Fruit fly (Drosophila melanogaster) whole organism, embryonic: ENCODE results near the gene sti.

Source experiments
- Atf-2 ChIP-seq: fragments of 200-800 bp; sonication (Bioruptor generic); optimal IDR thresholded peaks from 2 replicates; lab custom pipeline; 2016; ENCODE audit warnings: missing biosample characterization, missing genetic modification characterization
- CG11247 ChIP-seq: fragments of 200-800 bp; sonication (Bioruptor generic); IDR thresholded peaks from 2 replicates; pipeline ENCODE4 v1.3.6; 2022; ENCODE audit warnings: missing biosample characterization, missing genetic modification characterization
- CG11504 ChIP-seq: fragments of 200-800 bp; sonication (Bioruptor generic); optimal IDR thresholded peaks from 3 replicates; lab custom pipeline; 2019; ENCODE audit warnings: missing biosample characterization, mild to moderate bottlenecking, missing genetic modification characterization, moderate library complexity
- CG15073 ChIP-seq: fragments of 200-800 bp; sonication (Bioruptor generic); optimal IDR thresholded peaks from 2 replicates; lab custom pipeline; 2016; ENCODE audit warnings: missing biosample characterization, missing genetic modification characterization
- CG1602 ChIP-seq: fragments of 200-800 bp; sonication (Bioruptor generic); optimal IDR thresholded peaks from 3 replicates; lab custom pipeline; 2016; ENCODE audit warnings: missing biosample characterization, missing genetic modification characterization
- CG17186 ChIP-seq: fragments of 200-800 bp; sonication (Bioruptor generic); optimal IDR thresholded peaks from 3 replicates; lab custom pipeline; 2017; ENCODE audit warnings: missing biosample characterization, missing genetic modification reagents, missing genetic modification characterization
- CG17359 ChIP-seq: fragments of 200-800 bp; sonication (Bioruptor generic); optimal IDR thresholded peaks from 3 replicates; lab custom pipeline; 2018; ENCODE audit warnings: missing biosample characterization, mild to moderate bottlenecking, missing genetic modification characterization, moderate library complexity
- CG17802 ChIP-seq: fragments of 200-800 bp; sonication (Bioruptor generic); optimal IDR thresholded peaks from 2 replicates; lab custom pipeline; 2018; ENCODE audit warnings: missing biosample characterization, mild to moderate bottlenecking, missing genetic modification characterization, moderate library complexity
- CG17829 ChIP-seq: fragments of 200-800 bp; optimal IDR thresholded peaks from 2 replicates; lab custom pipeline; 2019; ENCODE audit warnings: missing biosample characterization, mild to moderate bottlenecking, missing genetic modification characterization, moderate library complexity
- CG18011 ChIP-seq: fragments of 200-800 bp; sonication (Bioruptor generic); optimal IDR thresholded peaks from 2 replicates; lab custom pipeline; 2017; ENCODE audit warnings: missing biosample characterization, missing genetic modification characterization, mild to moderate bottlenecking, moderate library complexity, missing genotype
- CG18599 ChIP-seq: fragments of 200-800 bp; sonication (Bioruptor generic); optimal IDR thresholded peaks from 3 replicates; lab custom pipeline; 2017; ENCODE audit warnings: missing biosample characterization, missing genetic modification characterization, mild to moderate bottlenecking, moderate library complexity, missing genetic modification reagents
- CG2875 ChIP-seq: fragments of 200-800 bp; sonication (Bioruptor generic); optimal IDR thresholded peaks from 2 replicates; lab custom pipeline; 2017; ENCODE audit warnings: missing biosample characterization, mild to moderate bottlenecking, missing genetic modification characterization, missing genetic modification reagents
- CG31441 ChIP-seq: fragments of 200-800 bp; sonication (Bioruptor generic); IDR thresholded peaks from 2 replicates; pipeline ENCODE4 v1.3.6; 2022; ENCODE audit warnings: missing biosample characterization, missing genetic modification characterization
- CG3163 ChIP-seq: fragments of 200-800 bp; sonication (Bioruptor generic); optimal IDR thresholded peaks from 3 replicates; lab custom pipeline; 2016; ENCODE audit warnings: missing biosample characterization, missing genetic modification characterization
- CG34422 ChIP-seq: fragments of 200-800 bp; sonication (Bioruptor generic); IDR thresholded peaks from 3 replicates; pipeline ENCODE4 v1.3.6; 2022; ENCODE audit warnings: missing biosample characterization, missing genetic modification characterization
- CG4820 ChIP-seq: fragments of 200-800 bp; sonication (Bioruptor generic); optimal IDR thresholded peaks from 3 replicates; lab custom pipeline; 2016; ENCODE audit warnings: missing biosample characterization, missing genetic modification characterization
- CG6813 ChIP-seq: fragments of 200-800 bp; sonication (Bioruptor generic); optimal IDR thresholded peaks from 2 replicates; lab custom pipeline; 2017; ENCODE audit warnings: missing biosample characterization, missing genetic modification characterization, mild to moderate bottlenecking, moderate library complexity, missing genetic modification reagents
- CG8924 ChIP-seq: fragments of 200-800 bp; optimal IDR thresholded peaks from 3 replicates; lab custom pipeline; 2019; ENCODE audit warnings: missing biosample characterization, mild to moderate bottlenecking, missing genetic modification characterization, moderate library complexity
- Deaf1 ChIP-seq: fragments of 200-800 bp; optimal IDR thresholded peaks from 3 replicates; lab custom pipeline; 2019; ENCODE audit warnings: missing biosample characterization, mild to moderate bottlenecking, missing genetic modification characterization, moderate library complexity
- Dfd ChIP-seq, 2 experiments: fragments of >200 bp; optimal IDR thresholded peaks; 2 replicates each; lab custom pipeline; 2017; ENCODE audit warnings: missing biosample characterization in 2 of 2, missing genetic modification characterization in 2 of 2
- Drgx ChIP-seq: fragments of 200-800 bp; sonication (Bioruptor generic); IDR thresholded peaks from 2 replicates; pipeline ENCODE4 v1.3.6; 2022; ENCODE audit warnings: missing biosample characterization, missing genetic modification characterization
- Elba2 ChIP-seq: fragments of 200-800 bp; sonication (Bioruptor generic); optimal IDR thresholded peaks from 3 replicates; lab custom pipeline; 2016; ENCODE audit warnings: missing biosample characterization, missing genetic modification characterization
- HLH3B ChIP-seq: fragments of 200-800 bp; sonication (Bioruptor generic); IDR thresholded peaks from 2 replicates; pipeline ENCODE4 v1.3.6; 2022; ENCODE audit warnings: missing biosample characterization, missing genetic modification characterization
- HLHmδ ChIP-seq: fragments of 200-800 bp; sonication (Bioruptor generic); optimal IDR thresholded peaks from 2 replicates; lab custom pipeline; 2018; ENCODE audit warnings: missing biosample characterization, mild to moderate bottlenecking, missing genetic modification characterization, moderate library complexity
- Spps ChIP-seq: fragments of 200-800 bp; sonication (Bioruptor generic); optimal IDR thresholded peaks from 2 replicates; lab custom pipeline; 2018; ENCODE audit warnings: missing biosample characterization, mild to moderate bottlenecking, missing genetic modification characterization
- Xrp1 ChIP-seq: fragments of 200-800 bp; sonication (Bioruptor generic); IDR thresholded peaks from 2 replicates; pipeline ENCODE4 v1.3.6; 2022; ENCODE audit warnings: missing biosample characterization, missing genetic modification characterization
- ara ChIP-seq: fragments of 200-800 bp; sonication (Bioruptor generic); IDR thresholded peaks from 2 replicates; pipeline ENCODE4 v1.3.6; 2022; ENCODE audit warnings: missing biosample characterization, missing genetic modification characterization
- ash1 ChIP-seq: fragments of 200-800 bp; sonication (Bioruptor generic); optimal IDR thresholded peaks from 2 replicates; lab custom pipeline; 2018; ENCODE audit warnings: missing biosample characterization, mild to moderate bottlenecking, missing genetic modification characterization
- ato ChIP-seq: fragments of 200-800 bp; sonication (Bioruptor generic); IDR thresholded peaks from 2 replicates; pipeline ENCODE4 v1.3.6; 2022; ENCODE audit warnings: missing biosample characterization, missing genetic modification characterization; ENCODE audit not compliant: partially characterized antibody
- bbx ChIP-seq: fragments of 200-800 bp; sonication (Bioruptor generic); IDR thresholded peaks from 2 replicates; pipeline ENCODE4 v1.3.6; 2022; ENCODE audit warnings: missing biosample characterization, missing genetic modification characterization; ENCODE audit not compliant: partially characterized antibody
- bigmax ChIP-seq: fragments of 200-800 bp; sonication (Bioruptor generic); optimal IDR thresholded peaks from 2 replicates; lab custom pipeline; 2018; ENCODE audit warnings: missing biosample characterization, mild to moderate bottlenecking, missing genetic modification characterization
- bowl ChIP-seq: fragments of 200-800 bp; sonication (Bioruptor generic); IDR thresholded peaks from 2 replicates; pipeline ENCODE4 v1.3.6; 2022; ENCODE audit warnings: missing biosample characterization, missing genetic modification characterization
- cas ChIP-seq: fragments of 200-800 bp; sonication (Bioruptor generic); IDR thresholded peaks from 2 replicates; pipeline ENCODE4 v1.3.6; 2022; ENCODE audit warnings: missing biosample characterization, missing genetic modification characterization
- croc ChIP-seq: fragments of 200-800 bp; sonication (Bioruptor generic); conservative IDR thresholded peaks from 3 replicates; pipeline ENCODE4 v1.3.6; 2022; ENCODE audit warnings: missing biosample characterization, missing genetic modification characterization
- dimm ChIP-seq: fragments of 200-800 bp; sonication (Bioruptor generic); IDR thresholded peaks from 2 replicates; pipeline ENCODE4 v1.3.6; 2022; ENCODE audit warnings: missing biosample characterization, missing genetic modification characterization
- ems ChIP-seq: fragments of 200-800 bp; sonication (Bioruptor generic); optimal IDR thresholded peaks from 3 replicates; lab custom pipeline; 2016; ENCODE audit warnings: missing biosample characterization, missing genetic modification characterization
- gcm2 ChIP-seq: fragments of 200-800 bp; sonication (Bioruptor generic); optimal IDR thresholded peaks from 2 replicates; lab custom pipeline; 2016; ENCODE audit warnings: missing biosample characterization, missing genetic modification characterization
- gem ChIP-seq: fragments of 200-800 bp; sonication (Bioruptor generic); optimal IDR thresholded peaks from 2 replicates; lab custom pipeline; 2019; ENCODE audit warnings: missing biosample characterization, mild to moderate bottlenecking, missing genetic modification characterization, moderate library complexity
- grau ChIP-seq: fragments of 200-800 bp; optimal IDR thresholded peaks from 3 replicates; lab custom pipeline; 2019; ENCODE audit warnings: missing biosample characterization, mild to moderate bottlenecking, missing genetic modification characterization, moderate library complexity
- gt ChIP-seq: fragments of 200-800 bp; sonication (Bioruptor generic); IDR thresholded peaks from 2 replicates; pipeline ENCODE4 v1.3.6; 2022; ENCODE audit warnings: missing biosample characterization, missing genetic modification characterization
- kay ChIP-seq: fragments of 200-800 bp; sonication (Bioruptor generic); optimal IDR thresholded peaks from 2 replicates; lab custom pipeline; 2016; ENCODE audit warnings: missing biosample characterization, missing genetic modification characterization
- kni ChIP-seq: fragments of 200-800 bp; sonication (Bioruptor generic); optimal IDR thresholded peaks from 3 replicates; lab custom pipeline; 2017; ENCODE audit warnings: mild to moderate bottlenecking, missing biosample characterization, missing genetic modification reagents, missing genetic modification characterization
- nom ChIP-seq: fragments of 200-800 bp; sonication (Bioruptor generic); optimal IDR thresholded peaks from 2 replicates; lab custom pipeline; 2017; ENCODE audit warnings: missing biosample characterization, missing genetic modification characterization, mild to moderate bottlenecking, moderate library complexity, missing genetic modification reagents
- onecut ChIP-seq: fragments of 200-800 bp; sonication (Bioruptor generic); IDR thresholded peaks from 2 replicates; pipeline ENCODE4 v1.3.6; 2022; ENCODE audit warnings: missing biosample characterization, missing genetic modification characterization
- sens-2 ChIP-seq: fragments of 200-800 bp; sonication (Bioruptor generic); IDR thresholded peaks from 2 replicates; pipeline ENCODE4 v1.3.6; 2022; ENCODE audit warnings: missing biosample characterization, missing genetic modification characterization
- slbo ChIP-seq: fragments of 200-800 bp; sonication (Bioruptor generic); IDR thresholded peaks from 2 replicates; pipeline ENCODE4 v1.3.6; 2022; ENCODE audit warnings: missing biosample characterization, missing genetic modification characterization
- tap ChIP-seq: fragments of 200-800 bp; optimal IDR thresholded peaks from 3 replicates; lab custom pipeline; 2019; ENCODE audit warnings: missing biosample characterization, mild to moderate bottlenecking, missing genetic modification characterization, moderate library complexity
- vfl ChIP-seq: fragments of 200-800 bp; sonication (Bioruptor generic); optimal IDR thresholded peaks from 2 replicates; lab custom pipeline; 2016; ENCODE audit warnings: missing biosample characterization, missing genetic modification characterization
- z ChIP-seq: fragments of 200-800 bp; sonication (Bioruptor generic); IDR thresholded peaks from 3 replicates; pipeline ENCODE4 v1.3.6; 2022; ENCODE audit warnings: missing biosample characterization, missing genetic modification characterization
- zfh1 ChIP-seq: fragments of 200-800 bp; sonication (Bioruptor generic); IDR thresholded peaks from 3 replicates; pipeline ENCODE4 v1.3.6; 2022; ENCODE audit warnings: missing biosample characterization, missing genetic modification characterization

Gene sti

DNA sequence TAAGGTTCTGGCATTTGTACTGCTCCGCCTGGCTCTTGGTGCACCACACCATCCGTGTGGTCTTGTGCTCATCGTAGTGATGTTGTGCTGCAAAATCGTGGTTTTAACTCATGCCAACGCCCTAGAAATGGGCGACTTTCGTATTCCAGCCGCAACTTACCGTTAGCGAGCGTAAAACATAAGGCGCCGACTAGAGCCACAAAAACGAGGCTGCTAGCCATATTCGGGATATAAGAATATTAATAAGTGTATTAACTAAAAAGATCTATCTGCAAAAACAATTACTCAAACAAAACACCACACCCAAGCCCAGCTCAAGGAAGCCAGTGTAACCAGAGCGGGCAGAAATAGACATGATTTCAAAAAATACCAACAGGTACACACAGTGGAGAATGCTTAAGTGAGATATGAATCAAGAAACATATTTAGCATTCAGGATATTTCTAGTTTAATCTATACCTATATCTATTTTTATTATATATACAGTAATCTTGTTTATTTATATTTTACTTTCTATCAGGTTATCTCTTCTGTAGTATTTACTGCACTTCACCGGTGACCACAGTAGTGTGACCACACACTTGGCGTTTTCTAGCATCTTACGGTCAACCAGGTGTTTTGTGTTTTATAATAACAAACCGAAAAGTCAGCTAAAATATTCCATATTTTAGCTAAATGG, 18.9 kb upstream of the sti start, which contains the start of the genes Tsf2 and CG34242 (continued):
- TF ChIP-seq Spps (tag; lab: Kevin White, UChicago): peak; percentile 29
- TF ChIP-seq Elba2 (GFP tag; lab: Kevin White, UChicago): no peak
- TF ChIP-seq bbx (GFP tag; lab: Robert Waterston, UW): no peak
- TF ChIP-seq CG31441 (GFP tag; lab: Robert Waterston, UW): peak; percentile 89
- no peak for TF ChIP-seq CG18011 (GFP tag; lab: Kevin White, UChicago)
- peak; percentile 81 for TF ChIP-seq gem (tag; lab: Kevin White, UChicago)
- peak; percentile 83 for TF ChIP-seq CG17829 (tag; lab: Kevin White, UChicago)
- peak; percentile 58 for TF ChIP-seq nom
- peak; percentile 93 for TF ChIP-seq CG11247 (GFP tag; lab: Robert Waterston, UW)
- TF ChIP-seq CG17359 (tag; lab: Kevin White, UChicago): peak; percentile 92
- no peak for TF ChIP-seq HLHmδ
- peak; percentile 86 for TF ChIP-seq CG8924
- no peak for TF ChIP-seq kni (GFP tag; lab: Kevin White, UChicago)
- TF ChIP-seq ems (GFP tag; lab: Kevin White, UChicago): no peak
- TF ChIP-seq croc (GFP tag; lab: Robert Waterston, UW): peak; percentile 91
- no peak for TF ChIP-seq ash1 (GFP tag; lab: Kevin White, UChicago)
- TF ChIP-seq CG17186 (GFP tag; lab: Kevin White, UChicago): peak; percentile 56
- no peak for TF ChIP-seq tap (tag; lab: Kevin White, UChicago)
- TF ChIP-seq kay: peak; percentile 70
- peak; percentile 95 for TF ChIP-seq Drgx (GFP tag; lab: Robert Waterston, UW)
- no peak for TF ChIP-seq ato (GFP tag; lab: Robert Waterston, UW)
- TF ChIP-seq HLH3B: peak; percentile 93
- TF ChIP-seq CG6813 (GFP tag; lab: Kevin White, UChicago): no peak
- peak; percentile 78; the same call in 1 of the 2 replicates for TF ChIP-seq sens-2 (GFP tag; lab: Robert Waterston, UW)
- no peak for TF ChIP-seq CG15073 (GFP tag; lab: Kevin White, UChicago)
- no peak for TF ChIP-seq Atf-2
- peak; percentile 93 for TF ChIP-seq zfh1
- TF ChIP-seq bigmax: no peak
- peak; percentile 42 for TF ChIP-seq CG17802
- peak; percentile 94 for TF ChIP-seq grau
- peak; percentile 55 for TF ChIP-seq gt (GFP tag; lab: Robert Waterston, UW)
- peak; percentile 78 for TF ChIP-seq bowl (GFP tag; lab: Robert Waterston, UW)
- TF ChIP-seq CG34422 (GFP tag; lab: Robert Waterston, UW): peak; percentile 92
- TF ChIP-seq Xrp1 (GFP tag; lab: Robert Waterston, UW): peak; percentile 97
- TF ChIP-seq CG3163: no peak
- no peak for TF ChIP-seq CG2875 (GFP tag; lab: Kevin White, UChicago)
- peak; percentile 86 for TF ChIP-seq CG4820
- no peak for TF ChIP-seq Deaf1
- peak; percentile 91 for TF ChIP-seq CG11504 (tag; lab: Kevin White, UChicago)
- TF ChIP-seq Dfd (GFP tag; optimal IDR thresholded peaks at IDR 0.05; lab: Kevin White, UChicago): no peak
- no peak for TF ChIP-seq CG18599 (GFP tag; lab: Kevin White, UChicago)
- TF ChIP-seq cas (GFP tag; lab: Robert Waterston, UW): peak; percentile 84
- TF ChIP-seq z (GFP tag; lab: Robert Waterston, UW): no peak
- peak; percentile 87 for TF ChIP-seq dimm (GFP tag; lab: Robert Waterston, UW)
- no peak for TF ChIP-seq gcm2
- TF ChIP-seq ara (GFP tag; lab: Robert Waterston, UW): peak; percentile 95
- no peak for TF ChIP-seq vfl (GFP tag; lab: Kevin White, UChicago)
- TF ChIP-seq CG1602 (GFP tag; lab: Kevin White, UChicago): peak; percentile 3
- TF ChIP-seq onecut (GFP tag; lab: Robert Waterston, UW): peak; percentile 50; the same call in 1 of the 2 replicates
- TF ChIP-seq slbo (GFP tag; lab: Robert Waterston, UW): peak; percentile 69
